Worm (Caenorhabditis elegans): ENCODE results near the gene fbxa-104.

ce11 chrV:15432457-15432856, 9.0 kb upstream of the fbxa-104 start, which contains the start of gene T26H5.8:
- TF ChIP-seq him-1 (tag; optimal IDR thresholded peaks at IDR 0.05) (no peak), W03F9.2 (tag; optimal IDR thresholded peaks at IDR 0.05) (peak; percentile 34), dao-5 (tag; optimal IDR thresholded peaks at IDR 0.05) (no peak)
